Worm (Caenorhabditis elegans): ENCODE results near the gene F35C11.5.

- TF ChIP-seq tab-1 (GFP tag; IDR thresholded peaks at IDR 0.05) = no peak
- no peak for TF ChIP-seq T22C8.4 (GFP tag; IDR thresholded peaks at IDR 0.05)
- TF ChIP-seq med-1 (GFP tag; optimal IDR thresholded peaks at IDR 0.05; ENCODE audit: insufficient read depth) = no peak
- TF ChIP-seq klf-2 (GFP tag; conservative IDR thresholded peaks at IDR 0.05) = no peak
- TF ChIP-seq flt-1 (GFP tag; IDR thresholded peaks at IDR 0.05) = no peak
- TF ChIP-seq ztf-29 (GFP tag; IDR thresholded peaks at IDR 0.05) = no peak
Observed at ce11 chrII:8209476-8209875, 44.1 kb upstream of the F35C11.5 start, which contains the start of gene M110.8.
